Worm (Caenorhabditis elegans): ENCODE results near the gene C24H12.8.

DNA sequence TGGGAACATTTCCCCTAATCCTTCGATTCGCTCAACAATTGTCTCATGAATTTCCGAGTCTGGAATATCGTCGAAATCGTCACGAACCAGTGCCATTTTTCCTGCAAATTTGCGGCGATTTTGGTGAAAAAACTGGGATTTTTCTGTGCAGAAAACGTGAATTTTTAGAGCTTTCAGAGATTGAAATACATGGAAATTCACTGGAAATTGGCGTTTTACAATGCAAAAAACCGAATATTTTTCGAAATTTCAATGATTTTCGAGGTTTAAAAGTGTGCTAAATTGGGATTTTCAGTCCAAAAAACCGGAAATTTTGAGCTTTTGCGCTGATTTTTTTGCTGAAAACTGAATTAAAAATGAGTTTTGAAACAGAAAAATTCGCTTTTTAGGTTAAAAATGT is 47.4 kb upstream of the C24H12.8 start, which contains the start of gene tomm-22:
- TF ChIP-seq ama-1 (optimal IDR thresholded peaks at IDR 0.05) (no peak), ama-1 (GFP tag; optimal IDR thresholded peaks at IDR 0.05) (no peak), F49E8.2 (tag; optimal IDR thresholded peaks at IDR 0.05; ENCODE audit: insufficient read depth) (no peak), dpl-1 (GFP tag; optimal IDR thresholded peaks at IDR 0.05) (no peak), Y53G8AR.9 (GFP tag; conservative IDR thresholded peaks at IDR 0.05) (no peak), nhr-120 (GFP tag; IDR thresholded peaks at IDR 0.05) (no peak), let-607 (tag; optimal IDR thresholded peaks at IDR 0.05) (no peak)
